Worm (Caenorhabditis elegans): Measurements from ENCODE around the gene R08A2.7.
A peak's percentile ranks its signal among the peaks of the same experiment; 100 is the strongest.

Gene R08A2.7

ce11 chrV:14696604-14697307, 26.4 kb upstream of the R08A2.7 start, which contains the start of gene unc-112 (continued):
- TF ChIP-seq ceh-30 (tag; optimal IDR thresholded peaks at IDR 0.05) (peak; percentile 81), C08G9.2 (tag; optimal IDR thresholded peaks at IDR 0.05) (peak; percentile 74), sox-2 (GFP tag; IDR thresholded peaks at IDR 0.05) (no peak), mec-3 (tag; optimal IDR thresholded peaks at IDR 0.05; ENCODE audit: borderline replicate concordance) (no peak), unc-55 (GFP tag; optimal IDR thresholded peaks at IDR 0.05) (peak; percentile 96), nfya-1 (tag; optimal IDR thresholded peaks at IDR 0.05) (peak; percentile 93), tbx-2 (tag; optimal IDR thresholded peaks at IDR 0.05) (peak; percentile 93), hlh-6 (tag; optimal IDR thresholded peaks at IDR 0.05) (no peak), ceh-6 (GFP tag; optimal IDR thresholded peaks at IDR 0.05) (peak; percentile 20)

- TF ChIP-seq ceh-24 (tag; optimal IDR thresholded peaks at IDR 0.05) = no peak
- TF ChIP-seq lim-6 (tag; optimal IDR thresholded peaks at IDR 0.05) = no peak
- no peak for TF ChIP-seq nfya-1 (tag; optimal IDR thresholded peaks at IDR 0.05)
- no peak for TF ChIP-seq unc-86 (tag; optimal IDR thresholded peaks at IDR 0.05)
- TF ChIP-seq fax-1 (tag; optimal IDR thresholded peaks at IDR 0.05) = no peak
- TF ChIP-seq ceh-34 (tag; optimal IDR thresholded peaks at IDR 0.05) = no peak
- no peak for TF ChIP-seq ama-1 (optimal IDR thresholded peaks at IDR 0.05)
Measured at ce11 chrV:14698005-14698404, 25.1 kb upstream of the R08A2.7 start.

- TF ChIP-seq ceh-31 (tag; optimal IDR thresholded peaks at IDR 0.05) = no peak
- TF ChIP-seq ets-4 (tag; optimal IDR thresholded peaks at IDR 0.05) = no peak
- no peak for TF ChIP-seq sox-2 (GFP tag; IDR thresholded peaks at IDR 0.05)
Measured at ce11 chrV:14698666-14699065, 24.5 kb upstream of the R08A2.7 start, which contains the start of gene set-5. set-5 (plus strand) TSS chrV:14698966.

ce11 chrV:14707958-14708357, 15.2 kb upstream of the R08A2.7 start, which contains the start of gene R08A2.9:
R08A2.9 (plus strand) TSS chrV:14708258.
- no peak for TF ChIP-seq gmeb-2 (tag; optimal IDR thresholded peaks at IDR 0.05)
- TF ChIP-seq ceh-30 (tag; optimal IDR thresholded peaks at IDR 0.05) = no peak
- TF ChIP-seq ceh-48 (tag; optimal IDR thresholded peaks at IDR 0.05) = no peak
- TF ChIP-seq mec-3 (tag; optimal IDR thresholded peaks at IDR 0.05; ENCODE audit: borderline replicate concordance) = no peak
- no peak for TF ChIP-seq sdc-2 (tag; optimal IDR thresholded peaks at IDR 0.05)
- TF ChIP-seq ets-4 (tag; optimal IDR thresholded peaks at IDR 0.05) = no peak
- TF ChIP-seq nhr-232 (tag; optimal IDR thresholded peaks at IDR 0.05) = no peak
- TF ChIP-seq ceh-24 (tag; optimal IDR thresholded peaks at IDR 0.05) = no peak
- TF ChIP-seq dmd-4 (tag; optimal IDR thresholded peaks at IDR 0.05; ENCODE audit: borderline replicate concordance) = no peak
- no peak for TF ChIP-seq elt-2 (tag; optimal IDR thresholded peaks at IDR 0.05)
- no peak for TF ChIP-seq pqm-1 (tag; optimal IDR thresholded peaks at IDR 0.05)
- TF ChIP-seq ceh-18 (tag; optimal IDR thresholded peaks at IDR 0.05) = no peak
- no peak for TF ChIP-seq ceh-9 (tag; optimal IDR thresholded peaks at IDR 0.05)
- no peak for TF ChIP-seq pat-9 (tag; optimal IDR thresholded peaks at IDR 0.05)

- TF ChIP-seq nfya-1 (tag; optimal IDR thresholded peaks at IDR 0.05) (no peak), zip-5 (tag; optimal IDR thresholded peaks at IDR 0.05) (no peak), pag-3 (tag; optimal IDR thresholded peaks at IDR 0.05; ENCODE audit: borderline replicate concordance) (no peak), fkh-6 (tag; optimal IDR thresholded peaks at IDR 0.05) (no peak), elt-2 (tag; optimal IDR thresholded peaks at IDR 0.05) (no peak), ceh-30 (tag; optimal IDR thresholded peaks at IDR 0.05) (no peak), elt-4 (tag; optimal IDR thresholded peaks at IDR 0.05) (no peak), ceh-48 (tag; optimal IDR thresholded peaks at IDR 0.05) (no peak), pha-4 (tag; optimal IDR thresholded peaks at IDR 0.05) (no peak), K02D7.2 (tag; optimal IDR thresholded peaks at IDR 0.05) (no peak), hlh-6 (tag; optimal IDR thresholded peaks at IDR 0.05) (no peak), hlh-30 (tag; optimal IDR thresholded peaks at IDR 0.05; ENCODE audit: insufficient read depth) (no peak), C38D4.7 (GFP tag; optimal IDR thresholded peaks at IDR 0.05) (no peak), ceh-14 (tag; optimal IDR thresholded peaks at IDR 0.05) (no peak), sox-2 (GFP tag; IDR thresholded peaks at IDR 0.05) (no peak), ahr-1 (tag; optimal IDR thresholded peaks at IDR 0.05) (no peak), unc-86 (tag; optimal IDR thresholded peaks at IDR 0.05) (no peak), nhr-11 (tag; optimal IDR thresholded peaks at IDR 0.05) (no peak), ceh-18 (tag; optimal IDR thresholded peaks at IDR 0.05) (no peak), sdc-2 (tag; optimal IDR thresholded peaks at IDR 0.05) (no peak)
Measured at ce11 chrV:14711077-14711476, 12.0 kb upstream of the R08A2.7 start, which contains the start of gene ssp-33. ssp-33 (plus strand) TSS chrV:14711377.
